Worm (Caenorhabditis elegans) whole organism, L4 larva: ENCODE measurements around the gene lys-2.

Experiments used
- Y105C5A.15 ChIP-seq: fragments of 200-800 bp; sonication (Bioruptor generic); IDR thresholded peaks from 2 replicates; pipeline ENCODE4 v1.3.6; 2022; ENCODE audit warnings: missing genetic modification characterization, missing compliant biosample characterization
- Y48G9A.11 ChIP-seq: fragments of 200-800 bp; sonication (Bioruptor generic); IDR thresholded peaks from 2 replicates; pipeline ENCODE4 v1.3.6; 2022; ENCODE audit warnings: missing genetic modification reagents, missing genetic modification characterization, missing compliant biosample characterization
- ZK337.2 ChIP-seq: fragments of 200-800 bp; sonication (Bioruptor generic); IDR thresholded peaks from 2 replicates; pipeline ENCODE4 v1.3.6; 2022; ENCODE audit warnings: missing genetic modification reagents, missing genetic modification characterization, missing compliant biosample characterization
- aly-2 ChIP-seq: sonication (generic microtip); optimal IDR thresholded peaks from 2 replicates; lab custom pipeline; 2018; ENCODE audit warnings: missing biosample characterization, missing genetic modification characterization
- arid-1 ChIP-seq: fragments of 200-800 bp; sonication (Bioruptor generic); conservative IDR thresholded peaks from 2 replicates; pipeline ENCODE4 v1.3.6; 2022; ENCODE audit warnings: missing genetic modification reagents, missing genetic modification characterization, missing compliant biosample characterization
- attf-4 ChIP-seq: sonication (generic microtip); optimal IDR thresholded peaks from 3 replicates; lab custom pipeline; 2017; ENCODE audit warnings: missing biosample characterization, missing genetic modification characterization
- ceh-44 ChIP-seq: fragments of 200-800 bp; sonication (Bioruptor generic); IDR thresholded peaks from 2 replicates; pipeline ENCODE4 v1.3.6; 2022; ENCODE audit warnings: missing genetic modification reagents, missing genetic modification characterization, missing compliant biosample characterization
- cey-2 ChIP-seq: sonication (generic microtip); optimal IDR thresholded peaks from 3 replicates; lab custom pipeline; 2017; ENCODE audit warnings: missing genetic modification characterization, mild to moderate bottlenecking, missing compliant biosample characterization, antibody characterized with exemption, borderline replicate concordance; ENCODE audit not compliant: insufficient read depth
- ctbp-1 ChIP-seq: fragments of 200-800 bp; sonication (Bioruptor generic); IDR thresholded peaks from 2 replicates; pipeline ENCODE4 v1.3.6; 2022; ENCODE audit warnings: missing genetic modification reagents, missing genetic modification characterization, missing compliant biosample characterization
- daf-16 ChIP-seq, 3 experiments: sonication (generic microtip); optimal IDR thresholded peaks; 2 replicates each; lab custom pipeline; 2016 to 2017; ENCODE audit warnings: missing genetic modification characterization in 3 of 3, missing genetic modification reagents in 3 of 3, mild to moderate bottlenecking in 2 of 3, missing compliant biosample characterization in 2 of 3, missing biosample characterization in 1 of 3, moderate library complexity in 1 of 3
- daf-19 ChIP-seq: fragments of 200-800 bp; sonication (Bioruptor generic); conservative IDR thresholded peaks from 2 replicates; pipeline ENCODE4 v1.3.6; 2022; ENCODE audit warnings: missing genetic modification characterization, missing compliant biosample characterization
- dmd-6 ChIP-seq: fragments of 200-800 bp; sonication (Bioruptor generic); IDR thresholded peaks from 2 replicates; pipeline ENCODE4 v1.3.6; 2022; ENCODE audit warnings: missing genetic modification reagents, missing genetic modification characterization, missing compliant biosample characterization
- dmd-8 ChIP-seq: fragments of 200-800 bp; sonication (Bioruptor generic); IDR thresholded peaks from 2 replicates; pipeline ENCODE4 v1.3.6; 2022; ENCODE audit warnings: missing genetic modification characterization, missing compliant biosample characterization
- dve-1 ChIP-seq: sonication (generic microtip); optimal IDR thresholded peaks from 2 replicates; lab custom pipeline; 2017; ENCODE audit warnings: antibody characterized with exemption, mild to moderate bottlenecking, missing genetic modification characterization, missing compliant biosample characterization; ENCODE audit not compliant: insufficient read depth
- fkh-10 ChIP-seq: fragments of 150-350 bp; optimal IDR thresholded peaks from 2 replicates; lab custom pipeline; 2014; ENCODE audit warnings: missing biosample characterization, missing genetic modification reagents, missing genetic modification characterization
- gei-8 ChIP-seq: fragments of 200-800 bp; sonication (Bioruptor generic); optimal IDR thresholded peaks from 2 replicates; lab custom pipeline; 2018; ENCODE audit warnings: mild to moderate bottlenecking, missing genetic modification characterization, missing compliant biosample characterization
- hif-1 ChIP-seq, 2 experiments: sonication (generic microtip); optimal IDR thresholded peaks; 2 replicates each; lab custom pipeline; 2016 to 2017; ENCODE audit warnings: missing compliant biosample characterization in 2 of 2, missing genetic modification characterization in 2 of 2, missing genetic modification reagents in 2 of 2, missing genotype in 2 of 2, mild to moderate bottlenecking in 1 of 2
- hlh-11 ChIP-seq: fragments of 200-800 bp; sonication (Bioruptor generic); optimal IDR thresholded peaks from 2 replicates; lab custom pipeline; 2018; ENCODE audit warnings: mild to moderate bottlenecking, missing genetic modification characterization, missing compliant biosample characterization
- hlh-30 ChIP-seq: sonication (generic microtip); optimal IDR thresholded peaks from 2 replicates; lab custom pipeline; 2017; ENCODE audit warnings: antibody characterized with exemption, mild to moderate bottlenecking, missing genetic modification characterization, missing compliant biosample characterization; ENCODE audit not compliant: insufficient read depth
- hmg-1.1 ChIP-seq: fragments of 200-800 bp; sonication (Bioruptor generic); IDR thresholded peaks from 2 replicates; pipeline ENCODE4 v1.3.6; 2022; ENCODE audit warnings: missing genetic modification reagents, missing genetic modification characterization, missing compliant biosample characterization
- lin-39 ChIP-seq: fragments of 150-350 bp; optimal IDR thresholded peaks from 2 replicates; lab custom pipeline; 2014; ENCODE audit warnings: missing biosample characterization, missing genetic modification reagents, missing genetic modification characterization
- lir-3 ChIP-seq: sonication (generic microtip); optimal IDR thresholded peaks from 2 replicates; lab custom pipeline; 2016; ENCODE audit warnings: mild to moderate bottlenecking, missing genetic modification characterization, missing compliant biosample characterization
- mdl-1 ChIP-seq, 2 experiments: fragments of 150-350 bp in 1 of 2; sonication (generic microtip) in 1 of 2; optimal IDR thresholded peaks; 2 replicates each; lab custom pipeline; 2014 to 2017; ENCODE audit warnings: missing biosample characterization in 2 of 2, missing genetic modification characterization in 2 of 2
- nhr-237 ChIP-seq: sonication (generic microtip); optimal IDR thresholded peaks from 2 replicates; lab custom pipeline; 2017; ENCODE audit warnings: missing biosample characterization, missing genetic modification characterization
- nhr-28 ChIP-seq: fragments of 150-350 bp; optimal IDR thresholded peaks from 2 replicates; lab custom pipeline; 2014; ENCODE audit warnings: missing biosample characterization, missing genetic modification characterization
- nhr-48 ChIP-seq: sonication (generic microtip); optimal IDR thresholded peaks from 2 replicates; lab custom pipeline; 2016; ENCODE audit warnings: mild to moderate bottlenecking, missing genetic modification characterization, missing compliant biosample characterization
- nhr-77 ChIP-seq: fragments of 150-350 bp; optimal IDR thresholded peaks from 2 replicates; lab custom pipeline; 2014; ENCODE audit warnings: missing biosample characterization, missing genetic modification characterization
- pha-4 ChIP-seq, 2 experiments: fragments of 150-350 bp in 1 of 2; fragments of 200-800 bp in 1 of 2; sonication (Bioruptor generic) in 1 of 2; IDR thresholded peaks in 1 of 2; optimal IDR thresholded peaks in 1 of 2; 2 replicates each; pipeline versions ENCODE4 v1.3.6 to Lab custom; 2014 to 2022; ENCODE audit warnings: missing genetic modification characterization in 2 of 2, missing genetic modification reagents in 2 of 2, missing biosample characterization in 1 of 2, missing compliant biosample characterization in 1 of 2
- php-3 ChIP-seq: fragments of 200-800 bp; sonication (Bioruptor generic); IDR thresholded peaks from 2 replicates; pipeline ENCODE4 v1.3.6; 2022; ENCODE audit warnings: missing genetic modification reagents, missing genetic modification characterization, missing compliant biosample characterization
- pqm-1 ChIP-seq: sonication (generic microtip); optimal IDR thresholded peaks from 2 replicates; lab custom pipeline; 2017; ENCODE audit warnings: missing biosample characterization, missing genetic modification characterization
- rbr-2 ChIP-seq: sonication (generic microtip); optimal IDR thresholded peaks from 2 replicates; lab custom pipeline; 2016; ENCODE audit warnings: missing genotype, missing genetic modification characterization, missing compliant biosample characterization
- sdz-12 ChIP-seq: fragments of 200-800 bp; sonication (Bioruptor generic); optimal IDR thresholded peaks from 2 replicates; lab custom pipeline; 2018; ENCODE audit warnings: mild to moderate bottlenecking, missing genetic modification characterization, missing compliant biosample characterization
- set-16 ChIP-seq: fragments of 200-800 bp; sonication (Bioruptor generic); IDR thresholded peaks from 2 replicates; pipeline ENCODE4 v1.3.6; 2022; ENCODE audit warnings: missing genetic modification reagents, missing genetic modification characterization, missing compliant biosample characterization
- spr-1 ChIP-seq: sonication (generic microtip); optimal IDR thresholded peaks from 2 replicates; lab custom pipeline; 2016; ENCODE audit warnings: mild to moderate bottlenecking, missing genetic modification characterization, missing compliant biosample characterization
- tag-97 ChIP-seq: fragments of 200-800 bp; sonication (Bioruptor generic); IDR thresholded peaks from 2 replicates; pipeline ENCODE4 v1.3.6; 2022; ENCODE audit warnings: missing genetic modification characterization, missing compliant biosample characterization
- unc-39 ChIP-seq: sonication (generic microtip); optimal IDR thresholded peaks from 2 replicates; lab custom pipeline; 2017; ENCODE audit warnings: missing biosample characterization, missing genetic modification characterization
- zfp-2 ChIP-seq: sonication (generic microtip); optimal IDR thresholded peaks from 2 replicates; lab custom pipeline; 2016; ENCODE audit warnings: mild to moderate bottlenecking, missing genetic modification characterization, missing compliant biosample characterization

Gene lys-2

DNA sequence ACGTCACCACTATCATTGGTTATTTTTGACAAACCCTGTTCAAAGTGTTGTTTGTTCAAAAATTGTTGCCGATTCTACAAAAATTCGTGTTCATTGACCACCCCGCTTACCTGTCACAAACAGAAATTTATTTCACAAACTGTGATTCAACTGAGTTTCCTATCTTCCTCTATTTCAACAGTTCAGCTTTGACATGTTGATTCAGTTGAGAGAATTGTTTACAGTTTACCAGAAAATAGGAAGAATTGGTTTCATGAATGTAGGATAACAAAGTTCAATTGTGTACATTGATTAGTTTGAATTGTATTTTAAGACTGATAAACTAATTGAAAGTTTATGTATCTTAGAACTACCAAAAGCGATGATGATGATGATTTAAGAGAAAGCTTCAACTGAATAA, 35.7 kb downstream of the lys-2 start:
- TF ChIP-seq hlh-11 (tag; lab: Kevin White, UChicago) (peak; percentile 45), sdz-12 (GFP tag; lab: Kevin White, UChicago) (no peak), dve-1 (tag; lab: Kevin White, UChicago) (peak; percentile 53), daf-16 (GFP tag; optimal IDR thresholded peaks at IDR 0.05; lab: Kevin White, UChicago) (no peak), daf-16 (tag; optimal IDR thresholded peaks at IDR 0.05; lab: Kevin White, UChicago) (peak; percentile 100), arid-1 (GFP tag; lab: Robert Waterston, UW) (no peak), nhr-237 (tag; lab: Kevin White, UChicago) (no peak), cey-2 (no peak), pqm-1 (tag; lab: Kevin White, UChicago) (peak; percentile 22), gei-8 (GFP tag; lab: Kevin White, UChicago) (no peak), ZK337.2 (GFP tag; lab: Robert Waterston, UW) (no peak), php-3 (no peak), nhr-28 (tag; lab: Kevin White, UChicago) (peak; percentile 69), nhr-77 (tag; lab: Kevin White, UChicago) (peak; percentile 34)

DNA sequence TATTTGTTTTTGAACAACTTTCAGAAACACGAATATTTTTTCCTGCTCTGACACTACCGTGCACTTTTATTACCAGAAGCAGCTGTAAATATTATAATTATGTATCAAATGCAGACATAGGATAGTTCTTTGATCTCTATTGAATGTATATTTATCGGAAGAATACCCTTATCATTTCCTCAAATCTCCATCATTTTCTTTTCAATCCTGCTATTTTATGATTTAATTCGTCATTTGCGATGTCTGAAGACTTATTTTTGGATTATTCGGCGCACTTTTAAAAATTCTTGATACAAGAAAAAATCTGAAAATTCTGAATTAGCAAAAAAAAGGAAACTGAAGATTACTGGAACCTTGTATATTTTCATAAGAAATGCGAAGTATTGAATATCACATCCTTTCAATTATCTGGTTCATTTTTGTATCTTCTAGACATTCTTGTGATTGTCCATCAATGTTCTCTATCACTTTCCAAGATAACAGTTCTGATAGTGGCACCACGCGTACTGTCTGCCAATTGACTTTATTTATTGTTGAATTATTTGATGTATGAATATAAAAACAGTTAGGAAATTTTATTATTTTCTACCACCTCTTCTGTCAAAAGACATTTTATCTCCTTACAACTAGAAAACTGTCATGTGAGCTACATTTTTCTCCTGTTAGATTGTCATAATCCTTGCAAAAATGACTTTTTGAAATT, 37.1 kb downstream of the lys-2 start:
- TF ChIP-seq pqm-1 (tag; lab: Kevin White, UChicago) = peak; percentile 50
- no peak for TF ChIP-seq spr-1 (tag; lab: Kevin White, UChicago)
- TF ChIP-seq pha-4 (GFP tag; IDR thresholded peaks at IDR 0.05; lab: Robert Waterston, UW) = no peak
- no peak for TF ChIP-seq pha-4 (tag; optimal IDR thresholded peaks at IDR 0.05; lab: Kevin White, UChicago)
- TF ChIP-seq hlh-11 (tag; lab: Kevin White, UChicago) = peak; percentile 34
- TF ChIP-seq hif-1 (tag; optimal IDR thresholded peaks at IDR 0.05; lab: Kevin White, UChicago) = no peak
- no peak for TF ChIP-seq daf-16 (GFP tag; optimal IDR thresholded peaks at IDR 0.05; lab: Kevin White, UChicago)
- TF ChIP-seq daf-16 (tag; optimal IDR thresholded peaks at IDR 0.05; lab: Kevin White, UChicago) = peak; percentile 73
- TF ChIP-seq rbr-2 (tag; lab: Kevin White, UChicago) = no peak
- no peak for TF ChIP-seq nhr-48 (tag; lab: Kevin White, UChicago)
- no peak for TF ChIP-seq ctbp-1
- peak; percentile 20 for TF ChIP-seq hlh-30 (tag; lab: Kevin White, UChicago)
- TF ChIP-seq lir-3 (tag; lab: Kevin White, UChicago) = no peak
- peak; percentile 57 for TF ChIP-seq dve-1 (tag; lab: Kevin White, UChicago)
- no peak for TF ChIP-seq hmg-1.1 (GFP tag; lab: Robert Waterston, UW)
- no peak for TF ChIP-seq cey-2
- TF ChIP-seq set-16 (GFP tag; lab: Robert Waterston, UW) = no peak
- no peak for TF ChIP-seq dmd-8 (GFP tag; lab: Robert Waterston, UW)
- TF ChIP-seq Y105C5A.15 (GFP tag; lab: Robert Waterston, UW) = no peak
- no peak for TF ChIP-seq tag-97
- no peak for TF ChIP-seq ceh-44 (GFP tag; lab: Robert Waterston, UW)
- TF ChIP-seq zfp-2 (tag; lab: Kevin White, UChicago) = no peak
- TF ChIP-seq unc-39 (tag; lab: Kevin White, UChicago) = no peak
- TF ChIP-seq nhr-28 (tag; lab: Kevin White, UChicago) = peak; percentile 67
- TF ChIP-seq Y48G9A.11 (GFP tag; lab: Robert Waterston, UW) = no peak
- TF ChIP-seq fkh-10 (GFP tag; lab: Kevin White, UChicago) = no peak
- TF ChIP-seq mdl-1 (tag; optimal IDR thresholded peaks at IDR 0.05; lab: Kevin White, UChicago) = peak in 1 of 2 experiments; percentile 5
- TF ChIP-seq lin-39 (tag; lab: Kevin White, UChicago) = no peak
- TF ChIP-seq aly-2 (tag; lab: Kevin White, UChicago) = no peak
- no peak for TF ChIP-seq daf-19 (GFP tag; lab: Robert Waterston, UW)
- peak; percentile 18; the same call in 1 of the 2 replicates for TF ChIP-seq dmd-6 (GFP tag; lab: Robert Waterston, UW)
- TF ChIP-seq php-3 = peak; percentile 86
- no peak for TF ChIP-seq attf-4 (tag; lab: Kevin White, UChicago)
- TF ChIP-seq, all 104 proteins: peak for 9
